Worm (Caenorhabditis elegans) whole organism, early embryonic: ENCODE measurements around the gene Y97E10AR.6.

ENCODE experiments used
- B0310.2 ChIP-seq: sonication (generic microtip); optimal IDR thresholded peaks from 2 replicates; lab custom pipeline; 2016; ENCODE audit warnings: mild to moderate bottlenecking, missing genetic modification characterization, missing compliant biosample characterization
- ama-1 ChIP-seq: fragments of 150-350 bp; optimal IDR thresholded peaks from 2 replicates; lab custom pipeline; 2014
- hnd-1 ChIP-seq: sonication (generic microtip); optimal IDR thresholded peaks from 2 replicates; lab custom pipeline; 2016; ENCODE audit warnings: missing genetic modification characterization, missing compliant biosample characterization

DNA sequence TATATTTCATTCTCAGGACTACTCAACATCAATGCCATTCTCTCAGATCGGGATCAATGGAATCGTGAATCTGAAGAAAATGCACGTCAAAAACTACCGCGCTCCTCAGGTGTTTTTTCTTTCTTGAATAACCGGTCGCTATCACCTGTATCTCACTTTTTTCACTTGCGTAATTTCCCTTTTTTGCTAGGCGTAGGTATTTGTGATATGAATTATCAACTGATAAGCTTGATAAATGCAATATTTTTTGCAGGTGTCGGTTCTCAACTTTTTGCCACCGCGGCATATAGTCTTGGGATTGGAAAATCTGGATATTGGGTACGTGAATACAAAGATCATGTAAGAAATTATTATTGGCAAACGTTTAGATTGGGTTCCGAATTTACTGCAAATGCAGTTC lies 41.4 kb upstream of the Y97E10AR.6 start:
- TF ChIP-seq hnd-1 (tag; lab: Kevin White, UChicago) (no peak), B0310.2 (tag; lab: Kevin White, UChicago) (no peak), ama-1 (no peak)
